Fruit fly (Drosophila melanogaster): ENCODE results near the gene Rev1.

dm6 chr3L:627819-628601, 26.2 kb upstream of the Rev1 start:
- TF ChIP-seq CG7271 (tag; optimal IDR thresholded peaks at IDR 0.05) (no peak), Atf6 (GFP tag; IDR thresholded peaks at IDR 0.05) (peak; percentile 45; the same call in 1 of the 2 replicates), D19A (tag; optimal IDR thresholded peaks at IDR 0.05) (peak; percentile 54), pros (GFP tag; optimal IDR thresholded peaks at IDR 0.05) (peak; percentile 80), CG12236 (GFP tag; optimal IDR thresholded peaks at IDR 0.05) (no peak), Max (GFP tag; optimal IDR thresholded peaks at IDR 0.05) (no peak), CG7839 (tag; optimal IDR thresholded peaks at IDR 0.05) (peak; percentile 37)
